Fruit fly (Drosophila melanogaster) whole organism, embryonic: Measurements from ENCODE around the gene Pis.
A peak's percentile ranks its signal among the peaks of the same experiment; 100 is the strongest.

Source experiments
- ATbp ChIP-seq: fragments of 200-800 bp; sonication (Bioruptor generic); optimal IDR thresholded peaks from 2 replicates; lab custom pipeline; 2017; ENCODE audit warnings: missing biosample characterization, mild to moderate bottlenecking, missing genetic modification characterization, missing genetic modification reagents
- Awh ChIP-seq: fragments of 200-800 bp; sonication (Bioruptor generic); IDR thresholded peaks from 2 replicates; pipeline ENCODE4, ENCODE4 v1.3.6; 2022; ENCODE audit warnings: missing biosample characterization, missing genetic modification characterization
- BEAF-32 ChIP-seq: fragments of 200-800 bp; sonication (Bioruptor generic); optimal IDR thresholded peaks from 3 replicates; lab custom pipeline; 2017; ENCODE audit warnings: missing biosample characterization, missing genetic modification characterization, mild to moderate bottlenecking, moderate library complexity, missing genetic modification reagents
- Bdp1 ChIP-seq: fragments of 200-800 bp; sonication (Bioruptor generic); optimal IDR thresholded peaks from 3 replicates; lab custom pipeline; 2016; ENCODE audit warnings: missing biosample characterization, missing genetic modification characterization
- CG10431 ChIP-seq: fragments of 200-800 bp; sonication (Bioruptor generic); optimal IDR thresholded peaks from 3 replicates; lab custom pipeline; 2018; ENCODE audit warnings: missing biosample characterization, mild to moderate bottlenecking, missing genetic modification characterization
- CG10462 ChIP-seq: fragments of 200-800 bp; sonication (Bioruptor generic); optimal IDR thresholded peaks from 2 replicates; lab custom pipeline; 2016; ENCODE audit warnings: missing biosample characterization, missing genetic modification characterization
- CG11247 ChIP-seq: fragments of 200-800 bp; sonication (Bioruptor generic); IDR thresholded peaks from 2 replicates; pipeline ENCODE4 v1.3.6; 2022; ENCODE audit warnings: missing biosample characterization, missing genetic modification characterization
- CG11398 ChIP-seq: fragments of 200-800 bp; sonication (Bioruptor generic); optimal IDR thresholded peaks from 2 replicates; lab custom pipeline; 2016; ENCODE audit warnings: missing biosample characterization, missing genetic modification characterization
- CG11456 ChIP-seq: fragments of 200-800 bp; sonication (Bioruptor generic); IDR thresholded peaks from 3 replicates; pipeline ENCODE4 v1.3.6; 2022; ENCODE audit warnings: missing biosample characterization, missing genetic modification characterization
- CG1233 ChIP-seq: fragments of 200-800 bp; sonication (Bioruptor generic); optimal IDR thresholded peaks from 4 replicates; lab custom pipeline; 2018; ENCODE audit warnings: missing biosample characterization, mild to moderate bottlenecking, missing genetic modification characterization
- CG14965 ChIP-seq: fragments of 200-800 bp; sonication (Bioruptor generic); optimal IDR thresholded peaks from 2 replicates; lab custom pipeline; 2016; ENCODE audit warnings: missing biosample characterization, missing genetic modification characterization, borderline replicate concordance
- CG1529 ChIP-seq: fragments of 200-800 bp; sonication (Bioruptor generic); optimal IDR thresholded peaks from 3 replicates; lab custom pipeline; 2018; ENCODE audit warnings: missing biosample characterization, missing genetic modification characterization
- CG16779 ChIP-seq: fragments of 200-800 bp; sonication (Bioruptor generic); IDR thresholded peaks from 2 replicates; pipeline ENCODE4 v1.3.6; 2022; ENCODE audit warnings: missing biosample characterization, missing genetic modification characterization
- CG17328 ChIP-seq: fragments of 200-800 bp; sonication (Bioruptor generic); IDR thresholded peaks from 2 replicates; pipeline ENCODE4 v1.3.6; 2022; ENCODE audit warnings: missing biosample characterization, missing genetic modification characterization
- CG17359 ChIP-seq: fragments of 200-800 bp; sonication (Bioruptor generic); optimal IDR thresholded peaks from 3 replicates; lab custom pipeline; 2018; ENCODE audit warnings: missing biosample characterization, mild to moderate bottlenecking, missing genetic modification characterization, moderate library complexity
- CG17912 ChIP-seq: fragments of 200-800 bp; sonication (Bioruptor generic); optimal IDR thresholded peaks from 2 replicates; lab custom pipeline; 2018; ENCODE audit warnings: missing biosample characterization, mild to moderate bottlenecking, missing genetic modification characterization
- CG1832 ChIP-seq: fragments of 200-800 bp; sonication (Bioruptor generic); optimal IDR thresholded peaks from 2 replicates; lab custom pipeline; 2017; ENCODE audit warnings: missing biosample characterization, mild to moderate bottlenecking, missing genetic modification characterization, inconsistent platforms
- CG2712 ChIP-seq: fragments of 200-800 bp; optimal IDR thresholded peaks from 3 replicates; lab custom pipeline; 2019; ENCODE audit warnings: missing biosample characterization, mild to moderate bottlenecking, missing genetic modification characterization, moderate library complexity
- CG3163 ChIP-seq: fragments of 200-800 bp; sonication (Bioruptor generic); optimal IDR thresholded peaks from 3 replicates; lab custom pipeline; 2016; ENCODE audit warnings: missing biosample characterization, missing genetic modification characterization
- CG34224 ChIP-seq: fragments of 200-800 bp; sonication (Bioruptor generic); IDR thresholded peaks from 3 replicates; pipeline ENCODE4 v1.3.6; 2022; ENCODE audit warnings: missing biosample characterization, missing genetic modification characterization; ENCODE audit not compliant: partially characterized antibody
- CG34376 ChIP-seq: fragments of 200-800 bp; sonication (Bioruptor generic); optimal IDR thresholded peaks from 2 replicates; lab custom pipeline; 2018; ENCODE audit warnings: missing biosample characterization, mild to moderate bottlenecking, missing genetic modification characterization
- CG3995 ChIP-seq: fragments of 200-800 bp; sonication (Bioruptor generic); optimal IDR thresholded peaks from 3 replicates; lab custom pipeline; 2016; ENCODE audit warnings: missing biosample characterization, missing genetic modification characterization
- CG5953 ChIP-seq: fragments of 200-800 bp; sonication (Bioruptor generic); IDR thresholded peaks from 2 replicates; pipeline ENCODE4 v1.3.6; 2022; ENCODE audit warnings: missing biosample characterization, missing genetic modification characterization
- CG7357 ChIP-seq: fragments of 200-800 bp; sonication (Bioruptor generic); IDR thresholded peaks from 3 replicates; pipeline ENCODE4 v1.3.6; 2022; ENCODE audit warnings: missing biosample characterization, missing genetic modification characterization
- CoRest ChIP-seq: fragments of 200-800 bp; sonication (Bioruptor generic); optimal IDR thresholded peaks from 3 replicates; lab custom pipeline; 2018; ENCODE audit warnings: missing biosample characterization, mild to moderate bottlenecking, missing genetic modification characterization, moderate library complexity
- Dek ChIP-seq: fragments of 200-800 bp; sonication (Bioruptor generic); optimal IDR thresholded peaks from 3 replicates; lab custom pipeline; 2019; ENCODE audit warnings: missing biosample characterization, mild to moderate bottlenecking, missing genetic modification characterization, moderate library complexity
- Dref ChIP-seq: fragments of 200-800 bp; sonication (Bioruptor generic); IDR thresholded peaks from 2 replicates; pipeline ENCODE4 v1.3.6; 2022; ENCODE audit warnings: missing biosample characterization, missing genetic modification characterization
- H2.0 ChIP-seq: fragments of 200-800 bp; sonication (Bioruptor generic); IDR thresholded peaks from 2 replicates; pipeline ENCODE4 v1.3.6; 2022; ENCODE audit warnings: missing biosample characterization, missing genetic modification characterization
- HLH3B ChIP-seq: fragments of 200-800 bp; sonication (Bioruptor generic); IDR thresholded peaks from 2 replicates; pipeline ENCODE4 v1.3.6; 2022; ENCODE audit warnings: missing biosample characterization, missing genetic modification characterization
- Hr78 ChIP-seq, 2 experiments: fragments of 200-800 bp in 1 of 2; fragments of >200 bp in 1 of 2; sonication (Bioruptor generic) in 1 of 2; optimal IDR thresholded peaks; 2 replicates each; lab custom pipeline; 2017 to 2019; ENCODE audit warnings: missing biosample characterization in 2 of 2, missing genetic modification characterization in 2 of 2, mild to moderate bottlenecking in 1 of 2, moderate library complexity in 1 of 2
- Lim3 ChIP-seq: fragments of 200-800 bp; sonication (Bioruptor generic); IDR thresholded peaks from 2 replicates; pipeline ENCODE4 v1.3.6; 2022; ENCODE audit warnings: missing biosample characterization, missing genetic modification characterization
- MESR4 ChIP-seq: fragments of 200-800 bp; sonication (Bioruptor generic); optimal IDR thresholded peaks from 2 replicates; lab custom pipeline; 2018; ENCODE audit warnings: missing biosample characterization, mild to moderate bottlenecking, missing genetic modification characterization, moderate library complexity
- Meics ChIP-seq: fragments of 200-800 bp; sonication (Bioruptor generic); optimal IDR thresholded peaks from 2 replicates; lab custom pipeline; 2017; ENCODE audit warnings: missing biosample characterization, mild to moderate bottlenecking, missing genetic modification characterization
- Ravus ChIP-seq: fragments of 200-800 bp; sonication (Bioruptor generic); IDR thresholded peaks from 2 replicates; pipeline ENCODE4 v1.3.6; 2022; ENCODE audit warnings: missing biosample characterization, missing genetic modification characterization
- Sox100B ChIP-seq: fragments of 200-800 bp; sonication (Bioruptor generic); optimal IDR thresholded peaks from 3 replicates; lab custom pipeline; 2018; ENCODE audit warnings: missing biosample characterization, mild to moderate bottlenecking, missing genetic modification characterization
- chm ChIP-seq: fragments of 200-800 bp; sonication (Bioruptor generic); IDR thresholded peaks from 2 replicates; pipeline ENCODE4 v1.3.6; 2022; ENCODE audit warnings: missing biosample characterization, missing genetic modification characterization
- crp ChIP-seq, 2 experiments: fragments of 200-800 bp; sonication (Bioruptor generic); optimal IDR thresholded peaks; 2 replicates in 1 of 2; 3 replicates in 1 of 2; lab custom pipeline; 2017; ENCODE audit warnings: missing biosample characterization in 2 of 2, missing genetic modification characterization in 2 of 2, mild to moderate bottlenecking in 1 of 2, moderate library complexity in 1 of 2
- klu ChIP-seq: fragments of 200-800 bp; sonication (Bioruptor generic); IDR thresholded peaks from 2 replicates; pipeline ENCODE4 v1.3.6; 2022; ENCODE audit warnings: missing biosample characterization, missing genetic modification characterization
- knrl ChIP-seq: fragments of 200-800 bp; sonication (Bioruptor generic); IDR thresholded peaks from 3 replicates; pipeline ENCODE4 v1.3.6; 2022; ENCODE audit warnings: missing biosample characterization, missing genetic modification characterization; ENCODE audit not compliant: partially characterized antibody
- nmo ChIP-seq: fragments of 200-800 bp; sonication (Bioruptor generic); optimal IDR thresholded peaks from 2 replicates; lab custom pipeline; 2018; ENCODE audit warnings: missing biosample characterization, mild to moderate bottlenecking, missing genetic modification characterization, moderate library complexity
- pfk ChIP-seq: fragments of 200-800 bp; sonication (Bioruptor generic); optimal IDR thresholded peaks from 2 replicates; lab custom pipeline; 2018; ENCODE audit warnings: missing biosample characterization, mild to moderate bottlenecking, missing genetic modification characterization, moderate library complexity
- pho ChIP-seq: fragments of 200-800 bp; sonication (Bioruptor generic); optimal IDR thresholded peaks from 2 replicates; lab custom pipeline; 2016; ENCODE audit warnings: missing biosample characterization, missing genetic modification characterization
- ranshi ChIP-seq: fragments of 200-800 bp; sonication (Bioruptor generic); IDR thresholded peaks from 2 replicates; pipeline ENCODE4 v1.3.6; 2022; ENCODE audit warnings: missing biosample characterization, missing genetic modification characterization
- scrt ChIP-seq: fragments of 200-800 bp; sonication (Bioruptor generic); optimal IDR thresholded peaks from 2 replicates; lab custom pipeline; 2018; ENCODE audit warnings: missing biosample characterization, mild to moderate bottlenecking, missing genetic modification characterization, moderate library complexity
- sens ChIP-seq: fragments of 200-800 bp; sonication (Bioruptor generic); peaks from one replicate; lab custom pipeline; 2016; ENCODE audit warnings: missing biosample characterization, missing genetic modification characterization
- seq ChIP-seq: fragments of 200-800 bp; sonication (Bioruptor generic); IDR thresholded peaks from 2 replicates; pipeline ENCODE4 v1.3.6; 2022; ENCODE audit warnings: missing biosample characterization, missing genetic modification characterization
- sima ChIP-seq: fragments of 200-800 bp; sonication (Bioruptor generic); optimal IDR thresholded peaks from 2 replicates; lab custom pipeline; 2016; ENCODE audit warnings: missing biosample characterization, missing genetic modification characterization
- slbo ChIP-seq: fragments of 200-800 bp; sonication (Bioruptor generic); IDR thresholded peaks from 2 replicates; pipeline ENCODE4 v1.3.6; 2022; ENCODE audit warnings: missing biosample characterization, missing genetic modification characterization
- so ChIP-seq: fragments of 200-800 bp; sonication (Bioruptor generic); IDR thresholded peaks from 3 replicates; pipeline ENCODE4 v1.3.6; 2022; ENCODE audit warnings: missing biosample characterization, missing genetic modification characterization
- tna ChIP-seq: fragments of 200-800 bp; sonication (Bioruptor generic); IDR thresholded peaks from 2 replicates; pipeline ENCODE4 v1.3.6; 2022; ENCODE audit warnings: missing biosample characterization, missing genetic modification characterization; ENCODE audit not compliant: partially characterized antibody
- usp ChIP-seq: fragments of >200 bp; optimal IDR thresholded peaks from 2 replicates; lab custom pipeline; 2017; ENCODE audit warnings: missing biosample characterization, missing genetic modification characterization
- zfh2 ChIP-seq: fragments of 200-800 bp; sonication (Bioruptor generic); optimal IDR thresholded peaks from 2 replicates; lab custom pipeline; 2016; ENCODE audit warnings: missing biosample characterization, missing genetic modification characterization

The Pis gene

DNA sequence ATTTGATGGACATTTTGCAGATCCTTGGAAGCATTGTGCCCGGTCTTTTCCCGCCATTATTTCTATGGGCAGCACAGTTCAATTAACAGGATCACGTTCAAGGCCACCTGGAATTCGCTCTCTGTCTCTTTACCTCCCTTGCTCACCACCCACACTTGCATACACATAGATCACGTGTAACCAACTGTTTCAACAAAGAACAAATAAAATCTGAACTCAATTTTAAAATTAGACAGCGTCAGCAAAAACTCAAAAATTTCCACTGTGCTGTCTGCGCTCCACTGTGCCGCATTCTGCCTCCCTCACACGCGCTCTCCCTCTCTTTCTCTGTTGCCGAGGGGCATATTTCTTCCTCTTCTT is 6.0 kb upstream of the Pis start (continued):
- TF ChIP-seq sima (GFP tag; lab: Kevin White, UChicago) = no peak
- TF ChIP-seq Dref (GFP tag; lab: Robert Waterston, UW) = no peak
- TF ChIP-seq CG1832 (GFP tag; lab: Kevin White, UChicago) = peak; percentile 84
- TF ChIP-seq pho (GFP tag; lab: Kevin White, UChicago) = no peak
- TF ChIP-seq CG11456 = peak; percentile 52; the same call in 1 of the 3 replicates
- no peak for TF ChIP-seq pfk (GFP tag; lab: Kevin White, UChicago)
- TF ChIP-seq CG1529 = no peak
- TF ChIP-seq HLH3B (GFP tag; lab: Robert Waterston, UW) = no peak
- TF ChIP-seq CG14965 (GFP tag; lab: Kevin White, UChicago) = no peak
- TF ChIP-seq Awh = no peak
- no peak for TF ChIP-seq zfh2
- TF ChIP-seq scrt = no peak
- no peak for TF ChIP-seq so (GFP tag; lab: Robert Waterston, UW)
- TF ChIP-seq CG10462 = no peak
- no peak for TF ChIP-seq CG7357 (GFP tag; lab: Robert Waterston, UW)
- no peak for TF ChIP-seq Sox100B (GFP tag; lab: Kevin White, UChicago)
- no peak for TF ChIP-seq CG16779 (GFP tag; lab: Robert Waterston, UW)
- 0 out of 2 replicates have a peak, but pooled peaks have one; percentile 5 for TF ChIP-seq CG11247 (GFP tag; lab: Robert Waterston, UW)
- no peak for TF ChIP-seq CG17359 (tag; lab: Kevin White, UChicago)
- no peak for TF ChIP-seq Ravus (GFP tag; lab: Robert Waterston, UW)
- no peak for TF ChIP-seq klu
- TF ChIP-seq seq (GFP tag; lab: Robert Waterston, UW) = no peak
- peak; percentile 15 for TF ChIP-seq Dek (tag; lab: Kevin White, UChicago)
- TF ChIP-seq knrl (GFP tag; lab: Robert Waterston, UW) = no peak
- no peak for TF ChIP-seq usp
- TF ChIP-seq MESR4 (GFP tag; lab: Kevin White, UChicago) = no peak
- TF ChIP-seq chm = no peak
- no peak for TF ChIP-seq Bdp1 (GFP tag; lab: Kevin White, UChicago)
- no peak for TF ChIP-seq CG3163 (GFP tag; lab: Kevin White, UChicago)
- TF ChIP-seq CG11398 (GFP tag; lab: Kevin White, UChicago) = no peak
- peak; percentile 22 for TF ChIP-seq Meics (GFP tag; lab: Kevin White, UChicago)
- TF ChIP-seq CG1233 = no peak
- no peak for TF ChIP-seq CG34376 (GFP tag; lab: Kevin White, UChicago)
- TF ChIP-seq CG17912 (GFP tag; lab: Kevin White, UChicago) = no peak
- TF ChIP-seq CoRest (tag; lab: Kevin White, UChicago) = no peak
- TF ChIP-seq Lim3 = no peak
- no peak for TF ChIP-seq CG34224
- no peak for TF ChIP-seq nmo
- no peak for TF ChIP-seq CG17328 (GFP tag; lab: Robert Waterston, UW)
- TF ChIP-seq ranshi = no peak
- no peak for TF ChIP-seq crp (GFP tag; optimal IDR thresholded peaks at IDR 0.05; lab: Kevin White, UChicago)
- TF ChIP-seq sens (GFP tag; lab: Kevin White, UChicago) = peak; percentile 68
- peak; percentile 1 for TF ChIP-seq CG2712 (tag; lab: Kevin White, UChicago)
- peak; percentile 51; the same call in 1 of the 2 replicates for TF ChIP-seq slbo
- no peak for TF ChIP-seq CG10431 (GFP tag; lab: Kevin White, UChicago)
- no peak for TF ChIP-seq CG5953 (GFP tag; lab: Robert Waterston, UW)
- no peak for TF ChIP-seq H2.0
- TF ChIP-seq CG3995 = no peak
- TF ChIP-seq ATbp (GFP tag; lab: Kevin White, UChicago) = peak; percentile 20
- TF ChIP-seq BEAF-32 = no peak
- TF ChIP-seq Hr78 (GFP tag; optimal IDR thresholded peaks at IDR 0.05; lab: Kevin White, UChicago) = no peak
- no peak for TF ChIP-seq tna (GFP tag; lab: Robert Waterston, UW)
